Worm (Caenorhabditis elegans) whole organism, L2 larva: Measurements from ENCODE around the gene tftc-1.

Experiments
- alr-1 ChIP-seq: fragments of 150-350 bp; optimal IDR thresholded peaks from 2 replicates; lab custom pipeline; 2014; ENCODE audit warnings: missing biosample characterization, missing genetic modification characterization
- ama-1 ChIP-seq: fragments of 150-350 bp; optimal IDR thresholded peaks from 2 replicates; lab custom pipeline; 2018; ENCODE audit warnings: inconsistent platforms
- egl-27 ChIP-seq: sonication (generic microtip); optimal IDR thresholded peaks from 3 replicates; lab custom pipeline; 2017; ENCODE audit warnings: missing biosample characterization, missing genetic modification reagents, missing genetic modification characterization
- lin-13 ChIP-seq: fragments of 150-350 bp; optimal IDR thresholded peaks from 2 replicates; lab custom pipeline; 2014; ENCODE audit warnings: missing biosample characterization, missing genetic modification reagents, missing genetic modification characterization
- nhr-11 ChIP-seq: fragments of 150-350 bp; optimal IDR thresholded peaks from 2 replicates; lab custom pipeline; 2014; ENCODE audit warnings: missing biosample characterization, missing genetic modification characterization
- nhr-77 ChIP-seq: fragments of 150-350 bp; optimal IDR thresholded peaks from 2 replicates; lab custom pipeline; 2014; ENCODE audit warnings: missing biosample characterization, missing genetic modification characterization
- unc-62 ChIP-seq: fragments of 150-350 bp; optimal IDR thresholded peaks from 2 replicates; lab custom pipeline; 2014; ENCODE audit warnings: missing biosample characterization, missing genetic modification reagents, missing genetic modification characterization
- zag-1 ChIP-seq: fragments of 150-350 bp; optimal IDR thresholded peaks from 2 replicates; lab custom pipeline; 2014; ENCODE audit warnings: missing biosample characterization, missing genetic modification characterization
- ztf-11 ChIP-seq: sonication (generic microtip); optimal IDR thresholded peaks from 2 replicates; lab custom pipeline; 2017; ENCODE audit warnings: missing biosample characterization, missing genetic modification characterization

DNA sequence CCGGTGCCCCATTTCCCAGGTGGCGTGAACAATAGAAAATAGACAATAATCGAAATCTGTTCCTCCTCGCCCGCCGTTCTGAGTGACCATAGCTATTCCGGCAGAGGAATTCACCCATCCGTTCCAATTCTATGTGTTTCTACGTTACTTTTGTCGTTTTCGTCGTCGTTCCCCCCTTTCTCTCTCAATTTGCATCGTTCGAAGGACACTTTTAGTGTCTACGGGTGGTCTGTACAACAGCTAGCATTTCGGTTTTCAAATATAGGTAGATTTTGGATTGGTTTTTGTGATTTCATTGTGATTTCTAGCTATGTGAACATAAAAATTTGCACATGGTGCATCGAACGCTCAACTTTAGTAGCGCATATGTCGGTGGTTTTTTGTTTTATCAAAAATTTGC lies 29.1 kb upstream of the tftc-1 start:
- TF ChIP-seq ama-1 (lab: Kevin White, UChicago) (no peak), nhr-11 (tag; lab: Kevin White, UChicago) (no peak), ztf-11 (tag; lab: Kevin White, UChicago) (no peak), zag-1 (tag; lab: Kevin White, UChicago) (no peak), egl-27 (no peak), alr-1 (tag; lab: Kevin White, UChicago) (no peak), lin-13 (GFP tag; lab: Kevin White, UChicago) (no peak), unc-62 (GFP tag; lab: Kevin White, UChicago) (no peak), nhr-77 (no peak)
